Fruit fly (Drosophila melanogaster) whole organism, embryonic: Measurements from ENCODE around the gene amos.
A peak's percentile ranks its signal among the peaks of the same experiment; 100 is the strongest.

Source experiments
- Asciz ChIP-seq: fragments of 200-800 bp; sonication (Bioruptor generic); optimal IDR thresholded peaks from 2 replicates; lab custom pipeline; 2017; ENCODE audit warnings: missing biosample characterization, mild to moderate bottlenecking, missing genetic modification characterization, missing genetic modification reagents
- Atf-2 ChIP-seq: fragments of 200-800 bp; sonication (Bioruptor generic); optimal IDR thresholded peaks from 2 replicates; lab custom pipeline; 2016; ENCODE audit warnings: missing biosample characterization, missing genetic modification characterization
- Bgb ChIP-seq: fragments of 200-800 bp; sonication (Bioruptor generic); IDR thresholded peaks from 2 replicates; pipeline ENCODE4 v1.3.6; 2022; ENCODE audit warnings: missing biosample characterization, missing genetic modification characterization; ENCODE audit not compliant: partially characterized antibody
- CG10147 ChIP-seq: fragments of 200-800 bp; sonication (Bioruptor generic); optimal IDR thresholded peaks from 2 replicates; lab custom pipeline; 2019; ENCODE audit warnings: missing biosample characterization, mild to moderate bottlenecking, missing genetic modification characterization, moderate library complexity
- CG11247 ChIP-seq: fragments of 200-800 bp; sonication (Bioruptor generic); IDR thresholded peaks from 2 replicates; pipeline ENCODE4 v1.3.6; 2022; ENCODE audit warnings: missing biosample characterization, missing genetic modification characterization
- CG12659 ChIP-seq: fragments of 200-800 bp; sonication (Bioruptor generic); optimal IDR thresholded peaks from 3 replicates; lab custom pipeline; 2017; ENCODE audit warnings: mild to moderate bottlenecking, missing biosample characterization, missing genetic modification reagents, missing genetic modification characterization
- CG12769 ChIP-seq: fragments of 200-800 bp; sonication (Bioruptor generic); optimal IDR thresholded peaks from 2 replicates; lab custom pipeline; 2019; ENCODE audit warnings: missing biosample characterization, mild to moderate bottlenecking, missing genetic modification characterization, moderate library complexity
- CG13123 ChIP-seq: fragments of 200-800 bp; sonication (Bioruptor generic); optimal IDR thresholded peaks from 2 replicates; lab custom pipeline; 2016; ENCODE audit warnings: missing biosample characterization, missing genetic modification characterization
- CG13287 ChIP-seq: fragments of 200-800 bp; sonication (Bioruptor generic); IDR thresholded peaks from 2 replicates; pipeline ENCODE4 v1.3.6; 2022; ENCODE audit warnings: missing biosample characterization, missing genetic modification characterization; ENCODE audit not compliant: partially characterized antibody
- CG15269 ChIP-seq: fragments of 200-800 bp; sonication (Bioruptor generic); optimal IDR thresholded peaks from 2 replicates; lab custom pipeline; 2018; ENCODE audit warnings: missing biosample characterization, mild to moderate bottlenecking, missing genetic modification characterization, moderate library complexity
- CG17359 ChIP-seq: fragments of 200-800 bp; sonication (Bioruptor generic); optimal IDR thresholded peaks from 3 replicates; lab custom pipeline; 2018; ENCODE audit warnings: missing biosample characterization, mild to moderate bottlenecking, missing genetic modification characterization, moderate library complexity
- CG2120 ChIP-seq: fragments of 200-800 bp; sonication (Bioruptor generic); optimal IDR thresholded peaks from 3 replicates; lab custom pipeline; 2016; ENCODE audit warnings: missing biosample characterization, missing genetic modification characterization
- CG30403 ChIP-seq: fragments of 200-800 bp; sonication (Bioruptor generic); optimal IDR thresholded peaks from 3 replicates; lab custom pipeline; 2016; ENCODE audit warnings: missing biosample characterization, missing genetic modification characterization
- CG31224 ChIP-seq: fragments of 200-800 bp; sonication (Bioruptor generic); IDR thresholded peaks from 2 replicates; pipeline ENCODE4 v1.3.6; 2022; ENCODE audit warnings: missing biosample characterization, missing genetic modification characterization
- CG32532 ChIP-seq: fragments of 200-800 bp; sonication (Bioruptor generic); IDR thresholded peaks from 2 replicates; pipeline ENCODE4 v1.3.6; 2022; ENCODE audit warnings: missing biosample characterization, missing genetic modification characterization
- CG34376 ChIP-seq: fragments of 200-800 bp; sonication (Bioruptor generic); optimal IDR thresholded peaks from 2 replicates; lab custom pipeline; 2018; ENCODE audit warnings: missing biosample characterization, mild to moderate bottlenecking, missing genetic modification characterization
- CG3838 ChIP-seq: fragments of 200-800 bp; sonication (Bioruptor generic); optimal IDR thresholded peaks from 3 replicates; lab custom pipeline; 2016; ENCODE audit warnings: missing biosample characterization, missing genetic modification characterization
- CG3847 ChIP-seq: fragments of 200-800 bp; sonication (Bioruptor generic); IDR thresholded peaks from 2 replicates; pipeline ENCODE4 v1.3.6; 2022; ENCODE audit warnings: missing biosample characterization, missing genetic modification characterization
- CG6689 ChIP-seq: fragments of 200-800 bp; sonication (Bioruptor generic); IDR thresholded peaks from 2 replicates; pipeline ENCODE4 v1.3.6; 2022; ENCODE audit warnings: missing biosample characterization, missing genetic modification characterization
- CG8388 ChIP-seq: fragments of 200-800 bp; sonication (Bioruptor generic); optimal IDR thresholded peaks from 2 replicates; lab custom pipeline; 2019; ENCODE audit warnings: missing biosample characterization, mild to moderate bottlenecking, missing genetic modification characterization, moderate library complexity
- CkIIα-i1 ChIP-seq: fragments of 200-800 bp; sonication (Bioruptor generic); IDR thresholded peaks from 2 replicates; pipeline ENCODE4 v1.3.6; 2022; ENCODE audit warnings: missing biosample characterization, missing genetic modification characterization
- D ChIP-seq, 2 experiments: fragments of 200-800 bp in 1 of 2; fragments of >200 bp in 1 of 2; sonication (Bioruptor generic) in 1 of 2; optimal IDR thresholded peaks; 2 replicates in 1 of 2; 3 replicates in 1 of 2; lab custom pipeline; 2017; ENCODE audit warnings: mild to moderate bottlenecking in 1 of 2, missing biosample characterization in 1 of 2, missing genetic modification characterization in 1 of 2, missing genetic modification reagents in 1 of 2
- Dbx ChIP-seq: fragments of 200-800 bp; sonication (Bioruptor generic); IDR thresholded peaks from 3 replicates; pipeline ENCODE4 v1.3.6; 2022; ENCODE audit warnings: missing biosample characterization, missing genetic modification characterization
- Drgx ChIP-seq: fragments of 200-800 bp; sonication (Bioruptor generic); IDR thresholded peaks from 2 replicates; pipeline ENCODE4 v1.3.6; 2022; ENCODE audit warnings: missing biosample characterization, missing genetic modification characterization
- Fer1 ChIP-seq: fragments of 200-800 bp; sonication (Bioruptor generic); optimal IDR thresholded peaks from 2 replicates; lab custom pipeline; 2017; ENCODE audit warnings: missing biosample characterization, mild to moderate bottlenecking, missing genetic modification characterization
- Hand ChIP-seq: fragments of 200-800 bp; sonication (Bioruptor generic); optimal IDR thresholded peaks from 2 replicates; lab custom pipeline; 2017; ENCODE audit warnings: mild to moderate bottlenecking, missing biosample characterization, missing genetic modification reagents, missing genetic modification characterization
- Hr51 ChIP-seq, 2 experiments: fragments of 200-800 bp; sonication (Bioruptor generic); optimal IDR thresholded peaks; 2 replicates in 1 of 2; 3 replicates in 1 of 2; lab custom pipeline; 2016 to 2018; ENCODE audit warnings: missing biosample characterization in 2 of 2, missing genetic modification characterization in 2 of 2, mild to moderate bottlenecking in 1 of 2, moderate library complexity in 1 of 2
- MESR4 ChIP-seq: fragments of 200-800 bp; sonication (Bioruptor generic); optimal IDR thresholded peaks from 2 replicates; lab custom pipeline; 2018; ENCODE audit warnings: missing biosample characterization, mild to moderate bottlenecking, missing genetic modification characterization, moderate library complexity
- Med ChIP-seq: fragments of 200-800 bp; sonication (Bioruptor generic); peaks from one replicate; lab custom pipeline; 2016; ENCODE audit warnings: missing biosample characterization, missing genetic modification characterization, mild to moderate bottlenecking, inconsistent platforms, moderate library complexity
- Meics ChIP-seq: fragments of 200-800 bp; sonication (Bioruptor generic); optimal IDR thresholded peaks from 2 replicates; lab custom pipeline; 2017; ENCODE audit warnings: missing biosample characterization, mild to moderate bottlenecking, missing genetic modification characterization
- PHDP ChIP-seq: fragments of 200-800 bp; sonication (Bioruptor generic); optimal IDR thresholded peaks from 3 replicates; lab custom pipeline; 2018; ENCODE audit warnings: missing biosample characterization, mild to moderate bottlenecking, missing genetic modification characterization, moderate library complexity
- Rfx ChIP-seq: fragments of 200-800 bp; sonication (Bioruptor generic); IDR thresholded peaks from 2 replicates; pipeline ENCODE4 v1.3.6; 2022; ENCODE audit warnings: missing biosample characterization, missing genetic modification characterization
- Sox102F ChIP-seq: fragments of 200-800 bp; sonication (Bioruptor generic); optimal IDR thresholded peaks from 2 replicates; lab custom pipeline; 2018; ENCODE audit warnings: missing biosample characterization, mild to moderate bottlenecking, missing genetic modification characterization, moderate library complexity
- Xbp1 ChIP-seq: fragments of 200-800 bp; sonication (Bioruptor generic); optimal IDR thresholded peaks from 3 replicates; lab custom pipeline; 2016; ENCODE audit warnings: missing biosample characterization, mild to moderate bottlenecking, missing genetic modification characterization
- caup ChIP-seq: fragments of 200-800 bp; sonication (Bioruptor generic); optimal IDR thresholded peaks from 3 replicates; lab custom pipeline; 2017; ENCODE audit warnings: missing biosample characterization, mild to moderate bottlenecking, missing genetic modification characterization, moderate library complexity; ENCODE audit not compliant: severe bottlenecking
- dpn ChIP-seq, 2 experiments: fragments of 200-800 bp; sonication (Bioruptor generic); optimal IDR thresholded peaks; 3 replicates each; lab custom pipeline; 2016; ENCODE audit warnings: missing biosample characterization in 2 of 2, missing genetic modification characterization in 2 of 2
- dysf ChIP-seq: fragments of 200-800 bp; sonication (Bioruptor generic); IDR thresholded peaks from 3 replicates; pipeline ENCODE4 v1.3.6; 2022; ENCODE audit warnings: missing biosample characterization, missing genetic modification characterization
- hkb ChIP-seq, 2 experiments: fragments of 200-800 bp in 1 of 2; fragments of >200 bp in 1 of 2; sonication (Bioruptor generic) in 1 of 2; IDR thresholded peaks in 1 of 2; optimal IDR thresholded peaks in 1 of 2; 2 replicates each; pipeline versions ENCODE4 v1.3.6 to Lab custom; 2017 to 2022; ENCODE audit warnings: missing biosample characterization in 1 of 2, missing genetic modification characterization in 1 of 2
- lab ChIP-seq: fragments of 200-800 bp; sonication (Bioruptor generic); optimal IDR thresholded peaks from 3 replicates; lab custom pipeline; 2017; ENCODE audit warnings: missing biosample characterization, missing genetic modification characterization, mild to moderate bottlenecking, moderate library complexity, missing genetic modification reagents
- mirr ChIP-seq: fragments of 200-800 bp; sonication (Bioruptor generic); optimal IDR thresholded peaks from 3 replicates; lab custom pipeline; 2018; ENCODE audit warnings: missing biosample characterization, mild to moderate bottlenecking, missing genetic modification characterization
- nmo ChIP-seq: fragments of 200-800 bp; sonication (Bioruptor generic); optimal IDR thresholded peaks from 2 replicates; lab custom pipeline; 2018; ENCODE audit warnings: missing biosample characterization, mild to moderate bottlenecking, missing genetic modification characterization, moderate library complexity
- nom ChIP-seq: fragments of 200-800 bp; sonication (Bioruptor generic); optimal IDR thresholded peaks from 2 replicates; lab custom pipeline; 2017; ENCODE audit warnings: missing biosample characterization, missing genetic modification characterization, mild to moderate bottlenecking, moderate library complexity, missing genetic modification reagents
- org-1 ChIP-seq: fragments of 200-800 bp; sonication (Bioruptor generic); optimal IDR thresholded peaks from 2 replicates; lab custom pipeline; 2017; ENCODE audit warnings: missing biosample characterization, missing genetic modification characterization
- phol ChIP-seq: fragments of 200-800 bp; sonication (Bioruptor generic); optimal IDR thresholded peaks from 3 replicates; lab custom pipeline; 2018; ENCODE audit warnings: missing biosample characterization, mild to moderate bottlenecking, missing genetic modification characterization, moderate library complexity
- prd ChIP-seq, 3 experiments: fragments of >200 bp in 2 of 3; fragments of 200-800 bp in 1 of 3; sonication (Bioruptor generic) in 1 of 3; optimal IDR thresholded peaks in 2 of 3; IDR thresholded peaks in 1 of 3; 2 replicates in 2 of 3; 3 replicates in 1 of 3; pipeline versions ENCODE4 v1.3.6 to Lab custom; 2017 to 2022; ENCODE audit warnings: missing biosample characterization in 1 of 3, missing genetic modification characterization in 1 of 3
- slbo ChIP-seq: fragments of 200-800 bp; sonication (Bioruptor generic); IDR thresholded peaks from 2 replicates; pipeline ENCODE4 v1.3.6; 2022; ENCODE audit warnings: missing biosample characterization, missing genetic modification characterization
- twi ChIP-seq: fragments of 200-800 bp; optimal IDR thresholded peaks from 2 replicates; lab custom pipeline; 2019; ENCODE audit warnings: missing biosample characterization, mild to moderate bottlenecking, missing genetic modification characterization, moderate library complexity

Gene amos

dm6 chr2L:18548753-18549152, 48.0 kb downstream of the amos start:
- TF ChIP-seq CG12659 (GFP tag; lab: Kevin White, UChicago) (peak; percentile 13), lab (peak; percentile 69), Dbx (GFP tag; lab: Robert Waterston, UW) (no peak), Drgx (peak; percentile 75), Xbp1 (GFP tag; lab: Kevin White, UChicago) (no peak), CG13287 (GFP tag; lab: Robert Waterston, UW) (no peak), Atf-2 (GFP tag; lab: Kevin White, UChicago) (no peak), Hr51 (GFP tag; optimal IDR thresholded peaks at IDR 0.05; lab: Kevin White, UChicago) (peak in 1 of 2 experiments; percentile 67), nmo (GFP tag; lab: Kevin White, UChicago) (peak; percentile 37), twi (tag; lab: Kevin White, UChicago) (no peak), CG15269 (peak; percentile 57), CG6689 (GFP tag; lab: Robert Waterston, UW) (peak; percentile 40; the same call in 1 of the 2 replicates), CG3847 (GFP tag; lab: Robert Waterston, UW) (0 out of 2 replicates have a peak, but pooled peaks have one; percentile 4), CG8388 (GFP tag; lab: Kevin White, UChicago) (peak; percentile 9), CG34376 (GFP tag; lab: Kevin White, UChicago) (no peak), CG17359 (tag; lab: Kevin White, UChicago) (peak; percentile 20), CG32532 (GFP tag; lab: Robert Waterston, UW) (peak; percentile 51; the same call in 1 of the 2 replicates), Med (GFP tag; lab: Kevin White, UChicago) (peak; percentile 10), CG3838 (no peak), slbo (peak; percentile 57), CG10147 (GFP tag; lab: Kevin White, UChicago) (peak; percentile 21), prd (optimal IDR thresholded peaks at IDR 0.05; lab: Kevin White, UChicago) (no peak), prd (GFP tag; IDR thresholded peaks at IDR 0.05; lab: Robert Waterston, UW) (0 out of 3 replicates have a peak, but pooled peaks have one; percentile 24), CG12769 (tag; lab: Kevin White, UChicago) (peak; percentile 42), CG11247 (GFP tag; lab: Robert Waterston, UW) (no peak), Meics (peak; percentile 54), MESR4 (GFP tag; lab: Kevin White, UChicago) (no peak), Sox102F (GFP tag; lab: Kevin White, UChicago) (peak; percentile 55), Bgb (GFP tag; lab: Robert Waterston, UW) (no peak), CG30403 (GFP tag; lab: Kevin White, UChicago) (peak; percentile 23), CG31224 (peak; percentile 19; the same call in 1 of the 2 replicates), hkb (optimal IDR thresholded peaks at IDR 0.05; lab: Kevin White, UChicago) (no peak), hkb (GFP tag; IDR thresholded peaks at IDR 0.05; lab: Robert Waterston, UW) (peak; percentile 44; the same call in 1 of the 2 replicates), Asciz (GFP tag; lab: Kevin White, UChicago) (no peak), CG13123 (no peak), phol (peak; percentile 29), caup (GFP tag; lab: Kevin White, UChicago) (peak; percentile 16), dpn (GFP tag; optimal IDR thresholded peaks at IDR 0.05; lab: Kevin White, UChicago) (peak in 1 of 2 experiments; percentile 25), Rfx (GFP tag; lab: Robert Waterston, UW) (peak; percentile 38; the same call in 1 of the 2 replicates), PHDP (tag; lab: Kevin White, UChicago) (peak; percentile 54), dysf (GFP tag; lab: Robert Waterston, UW) (peak; percentile 57; the same call in 2 of the 3 replicates), CkIIα-i1 (GFP tag; lab: Robert Waterston, UW) (no peak), org-1 (peak; percentile 20), nom (no peak), Hand (GFP tag; lab: Kevin White, UChicago) (peak; percentile 33), mirr (peak; percentile 3), D (optimal IDR thresholded peaks at IDR 0.05; lab: Kevin White, UChicago) (no peak), D (GFP tag; optimal IDR thresholded peaks at IDR 0.05; lab: Kevin White, UChicago) (no peak), CG2120 (GFP tag; lab: Kevin White, UChicago) (peak; percentile 19), Fer1 (peak; percentile 56)
